Fruit fly (Drosophila melanogaster): Measurements from ENCODE around the gene CG12071.

CG12071 gene

DNA sequence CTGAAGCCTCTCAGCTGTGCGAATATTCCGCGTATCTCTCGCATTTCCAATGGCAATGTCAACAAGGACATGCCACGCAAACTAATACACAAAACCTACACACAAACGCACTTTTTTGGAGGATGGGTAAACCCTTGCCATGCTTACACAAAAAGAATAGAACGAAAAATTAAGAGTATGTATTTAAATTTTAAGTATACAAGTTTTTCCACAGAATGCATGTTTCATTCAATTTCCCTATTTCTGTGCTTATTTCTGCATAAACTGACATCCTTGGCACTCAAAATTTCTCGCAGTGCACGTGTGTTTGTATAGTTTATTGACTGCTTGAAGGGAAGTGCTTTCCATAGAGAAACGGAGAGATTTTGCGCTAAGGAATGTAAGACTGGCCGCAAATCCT, 29.0 kb upstream of the CG12071 start (continued):
- peak; percentile 3 for TF ChIP-seq dmrt99B (tag; optimal IDR thresholded peaks at IDR 0.05)
- no peak for TF ChIP-seq tin (GFP tag; optimal IDR thresholded peaks at IDR 0.05)
- no peak for TF ChIP-seq crol (GFP tag; IDR thresholded peaks at IDR 0.05)
- no peak for TF ChIP-seq zfh2 (GFP tag; optimal IDR thresholded peaks at IDR 0.05)
- TF ChIP-seq CG4707 (GFP tag; optimal IDR thresholded peaks at IDR 0.05), result no peak
- TF ChIP-seq NfI (GFP tag; optimal IDR thresholded peaks at IDR 0.05), result no peak
- TF ChIP-seq shn (GFP tag; optimal IDR thresholded peaks at IDR 0.05), result no peak
- TF ChIP-seq Ptx1 (GFP tag; IDR thresholded peaks at IDR 0.05), result peak; percentile 51
- no peak for TF ChIP-seq Six4 (GFP tag; optimal IDR thresholded peaks at IDR 0.05)
- TF ChIP-seq mirr (GFP tag; optimal IDR thresholded peaks at IDR 0.05), result no peak
- TF ChIP-seq phol (tag; optimal IDR thresholded peaks at IDR 0.05), result peak; percentile 20
- no peak for TF ChIP-seq Hr78 (GFP tag; optimal IDR thresholded peaks at IDR 0.05)
- TF ChIP-seq trem (tag; optimal IDR thresholded peaks at IDR 0.05), result peak; percentile 9
- TF ChIP-seq CG10147 (GFP tag; optimal IDR thresholded peaks at IDR 0.05), result no peak
- no peak for TF ChIP-seq CG9437 (GFP tag; optimal IDR thresholded peaks at IDR 0.05)
- no peak for TF ChIP-seq Stat92E (GFP tag; optimal IDR thresholded peaks at IDR 0.05)
- TF ChIP-seq pfk (GFP tag; optimal IDR thresholded peaks at IDR 0.05), result no peak
- TF ChIP-seq CG8359 (GFP tag; optimal IDR thresholded peaks at IDR 0.05; ENCODE audit: borderline replicate concordance), result no peak
- no peak for TF ChIP-seq CG8089 (GFP tag; optimal IDR thresholded peaks at IDR 0.05)
- no peak for TF ChIP-seq Myb (GFP tag; optimal IDR thresholded peaks at IDR 0.05)
- no peak for TF ChIP-seq CG17612 (GFP tag; IDR thresholded peaks at IDR 0.05)
- TF ChIP-seq prd (optimal IDR thresholded peaks at IDR 0.05), result no peak
- TF ChIP-seq prd (GFP tag; IDR thresholded peaks at IDR 0.05), result peak; percentile 38; the same call in 1 of the 3 replicates
- TF ChIP-seq CG8765 (GFP tag; IDR thresholded peaks at IDR 0.05), result peak; percentile 27; the same call in 1 of the 2 replicates
- TF ChIP-seq CG10274 (GFP tag; optimal IDR thresholded peaks at IDR 0.05), result no peak
- TF ChIP-seq gsb (GFP tag; IDR thresholded peaks at IDR 0.05), result no peak
- TF ChIP-seq ems (GFP tag; optimal IDR thresholded peaks at IDR 0.05), result no peak
- TF ChIP-seq CG7357 (GFP tag; IDR thresholded peaks at IDR 0.05), result no peak
- no peak for TF ChIP-seq CG6689 (GFP tag; IDR thresholded peaks at IDR 0.05)
- no peak for TF ChIP-seq Nf-YB (GFP tag; optimal IDR thresholded peaks at IDR 0.05)
- no peak for TF ChIP-seq CG9797 (GFP tag; optimal IDR thresholded peaks at IDR 0.05)
- no peak for TF ChIP-seq Bdp1 (GFP tag; optimal IDR thresholded peaks at IDR 0.05)
- no peak for TF ChIP-seq Lhr (GFP tag; optimal IDR thresholded peaks at IDR 0.05)
- no peak for TF ChIP-seq ATbp (GFP tag; optimal IDR thresholded peaks at IDR 0.05)
- TF ChIP-seq CG15601 (tag; optimal IDR thresholded peaks at IDR 0.05), result no peak
- TF ChIP-seq CG10565 (GFP tag; optimal IDR thresholded peaks at IDR 0.05), result no peak
- TF ChIP-seq Bteb2 (GFP tag; optimal IDR thresholded peaks at IDR 0.05), result no peak
- TF ChIP-seq Eip74EF (GFP tag; optimal IDR thresholded peaks at IDR 0.05), result no peak
- no peak for TF ChIP-seq CG18011 (GFP tag; optimal IDR thresholded peaks at IDR 0.05)
- no peak for TF ChIP-seq Hand (GFP tag; optimal IDR thresholded peaks at IDR 0.05)
- no peak for TF ChIP-seq CG5245 (GFP tag; optimal IDR thresholded peaks at IDR 0.05)
- TF ChIP-seq CG18476 (GFP tag; optimal IDR thresholded peaks at IDR 0.05), result no peak
- TF ChIP-seq corto (GFP tag; optimal IDR thresholded peaks at IDR 0.05), result no peak
